Fruit fly (Drosophila melanogaster): Measurements from ENCODE around the gene CG31323.
A peak's percentile ranks its signal among the peaks of the same experiment; 100 is the strongest.

The CG31323 gene

DNA sequence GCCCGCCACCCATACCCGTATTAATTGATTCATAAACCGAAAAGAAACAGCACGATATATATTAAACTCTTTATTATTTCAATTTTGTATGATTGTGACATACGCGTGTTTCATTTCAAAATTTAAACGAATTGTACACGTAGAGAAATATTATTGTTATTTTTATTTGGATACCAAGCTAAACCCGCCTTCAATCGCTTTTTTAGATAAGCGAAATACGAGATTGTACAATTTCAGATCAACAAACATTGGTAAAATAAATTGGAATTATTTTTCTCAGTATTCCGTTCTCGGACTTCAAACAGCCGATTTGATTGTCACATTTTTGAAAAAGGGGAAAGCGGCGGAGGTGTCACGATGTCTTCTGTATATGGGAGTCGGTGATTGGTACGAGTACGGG, 64.4 kb downstream of the CG31323 start (continued):
- TF ChIP-seq Rfx (GFP tag; IDR thresholded peaks at IDR 0.05): peak; percentile 66
- peak; percentile 50; the same call in 2 of the 3 replicates for TF ChIP-seq otp (GFP tag; IDR thresholded peaks at IDR 0.05)
- no peak for TF ChIP-seq Sin3A (optimal IDR thresholded peaks at IDR 0.05)
- TF ChIP-seq stwl (tag; optimal IDR thresholded peaks at IDR 0.05): no peak
- no peak for TF ChIP-seq CG8089 (GFP tag; optimal IDR thresholded peaks at IDR 0.05)
- no peak for TF ChIP-seq Fer1 (GFP tag; optimal IDR thresholded peaks at IDR 0.05)
- TF ChIP-seq sim (GFP tag; IDR thresholded peaks at IDR 0.05): no peak
- no peak for TF ChIP-seq CG2875 (GFP tag; optimal IDR thresholded peaks at IDR 0.05)
- peak in 1 of 2 experiments; percentile 62 for TF ChIP-seq bsh (GFP tag; optimal IDR thresholded peaks at IDR 0.05)
- TF ChIP-seq CG13424 (tag; optimal IDR thresholded peaks at IDR 0.05): peak; percentile 35
- no peak for TF ChIP-seq jing (GFP tag; optimal IDR thresholded peaks at IDR 0.05)
- no peak for TF ChIP-seq Gsc (GFP tag; IDR thresholded peaks at IDR 0.05)
- peak; percentile 3 for TF ChIP-seq org-1 (GFP tag; optimal IDR thresholded peaks at IDR 0.05)
- TF ChIP-seq CG14965 (GFP tag; optimal IDR thresholded peaks at IDR 0.05; ENCODE audit: borderline replicate concordance): no peak
- no peak for TF ChIP-seq CG15601 (tag; optimal IDR thresholded peaks at IDR 0.05)
- no peak for TF ChIP-seq TFAM (GFP tag; optimal IDR thresholded peaks at IDR 0.05)
- no peak for TF ChIP-seq pzg (GFP tag; optimal IDR thresholded peaks at IDR 0.05)
- no peak for TF ChIP-seq CG18764 (GFP tag; optimal IDR thresholded peaks at IDR 0.05)
- TF ChIP-seq wor (GFP tag; IDR thresholded peaks at IDR 0.05): no peak
- TF ChIP-seq cg (GFP tag; optimal IDR thresholded peaks at IDR 0.05): no peak
- TF ChIP-seq CG4328 (GFP tag; optimal IDR thresholded peaks at IDR 0.05): no peak
- no peak for TF ChIP-seq kay (GFP tag; optimal IDR thresholded peaks at IDR 0.05)
- TF ChIP-seq gcm2 (GFP tag; optimal IDR thresholded peaks at IDR 0.05): no peak
- peak in 1 of 2 experiments; percentile 20 for TF ChIP-seq eve (GFP tag; optimal IDR thresholded peaks at IDR 0.05)
- no peak for TF ChIP-seq E2f2 (GFP tag; IDR thresholded peaks at IDR 0.05)
- TF ChIP-seq NC2β (GFP tag; optimal IDR thresholded peaks at IDR 0.05): no peak
- TF ChIP-seq Scr (GFP tag; IDR thresholded peaks at IDR 0.05; ENCODE audit: partially characterized antibody): no peak
- TF ChIP-seq CG16813 (GFP tag; IDR thresholded peaks at IDR 0.05; ENCODE audit: partially characterized antibody): no peak
- TF ChIP-seq Med (GFP tag): peak; percentile 91
- peak; percentile 37 to 46 for TF ChIP-seq dpn (GFP tag; optimal IDR thresholded peaks at IDR 0.05)
- peak; percentile 33; the same call in 2 of the 3 replicates for TF ChIP-seq B-H1 (GFP tag; IDR thresholded peaks at IDR 0.05)
- TF ChIP-seq CG12769 (tag; optimal IDR thresholded peaks at IDR 0.05): peak; percentile 66
- TF ChIP-seq Bdp1 (GFP tag; optimal IDR thresholded peaks at IDR 0.05): no peak
- TF ChIP-seq CG16863 (GFP tag; optimal IDR thresholded peaks at IDR 0.05): no peak
- TF ChIP-seq CG10979 (tag; optimal IDR thresholded peaks at IDR 0.05): peak; percentile 19
- TF ChIP-seq eyg (GFP tag; optimal IDR thresholded peaks at IDR 0.05): no peak
- TF ChIP-seq grn (GFP tag; optimal IDR thresholded peaks at IDR 0.05): no peak
- TF ChIP-seq mirr (GFP tag; optimal IDR thresholded peaks at IDR 0.05): no peak
- TF ChIP-seq kah (GFP tag; optimal IDR thresholded peaks at IDR 0.05): no peak
- TF ChIP-seq MBD-R2 (GFP tag; IDR thresholded peaks at IDR 0.05): no peak
- TF ChIP-seq CG10267 (tag; optimal IDR thresholded peaks at IDR 0.05): peak; percentile 21
- TF ChIP-seq schlank (tag; optimal IDR thresholded peaks at IDR 0.05): no peak
- no peak for TF ChIP-seq Asciz (GFP tag; optimal IDR thresholded peaks at IDR 0.05)
- TF ChIP-seq gce (GFP tag; IDR thresholded peaks at IDR 0.05): peak; percentile 48; the same call in 1 of the 3 replicates
- no peak for TF ChIP-seq ato (GFP tag; IDR thresholded peaks at IDR 0.05; ENCODE audit: partially characterized antibody)
- TF ChIP-seq CG33557 (GFP tag; optimal IDR thresholded peaks at IDR 0.05): no peak
- TF ChIP-seq gcm (GFP tag; optimal IDR thresholded peaks at IDR 0.05): no peak
- no peak for TF ChIP-seq yki (optimal IDR thresholded peaks at IDR 0.05)
- TF ChIP-seq hth (optimal IDR thresholded peaks at IDR 0.05): no peak
- no peak for TF ChIP-seq abd-A (tag; optimal IDR thresholded peaks at IDR 0.05)
- TF ChIP-seq sob (GFP tag; IDR thresholded peaks at IDR 0.05): 0 out of 2 replicates have a peak, but pooled peaks have one; percentile 40
- no peak for TF ChIP-seq Mrtf (GFP tag; IDR thresholded peaks at IDR 0.05)
